Worm (Caenorhabditis elegans) whole organism, young adult: ENCODE measurements around the gene F35H10.2.

ENCODE experiments used
- F52B5.7 ChIP-seq: sonication (generic microtip); optimal IDR thresholded peaks from 2 replicates; lab custom pipeline; 2016; ENCODE audit warnings: mild to moderate bottlenecking, missing genetic modification characterization, missing compliant biosample characterization
- Y56A3A.18 ChIP-seq: fragments of 200-800 bp; sonication (Bioruptor generic); IDR thresholded peaks from 2 replicates; pipeline ENCODE4 v1.3.6; 2022; ENCODE audit warnings: missing genetic modification reagents, missing genetic modification characterization, missing compliant biosample characterization
- cebp-2 ChIP-seq: fragments of 200-800 bp; sonication (Bioruptor generic); IDR thresholded peaks from 2 replicates; pipeline ENCODE4 v1.3.6; 2022; ENCODE audit warnings: missing genetic modification characterization, missing compliant biosample characterization
- ceh-58 ChIP-seq: fragments of 200-800 bp; sonication (Bioruptor generic); IDR thresholded peaks from 2 replicates; pipeline ENCODE4 v1.3.6; 2022; ENCODE audit warnings: missing genetic modification characterization, missing compliant biosample characterization
- fkh-3 ChIP-seq: sonication (generic microtip); optimal IDR thresholded peaks from 2 replicates; lab custom pipeline; 2016; ENCODE audit warnings: mild to moderate bottlenecking, missing genetic modification characterization, missing compliant biosample characterization
- sea-2 ChIP-seq: fragments of 200-800 bp; sonication (Bioruptor generic); IDR thresholded peaks from 2 replicates; pipeline ENCODE4 v1.3.6; 2022; ENCODE audit warnings: missing genetic modification characterization, missing compliant biosample characterization
- snpc-1.3 ChIP-seq: sonication (generic microtip); optimal IDR thresholded peaks from 2 replicates; lab custom pipeline; 2017; ENCODE audit warnings: missing genetic modification characterization, mild to moderate bottlenecking, missing compliant biosample characterization, antibody characterized with exemption, moderate library complexity, missing genotype, missing genetic modification reagents; ENCODE audit not compliant: insufficient read depth
- tlf-1 ChIP-seq: fragments of 200-800 bp; sonication (Bioruptor generic); optimal IDR thresholded peaks from 2 replicates; lab custom pipeline; 2018; ENCODE audit warnings: mild to moderate bottlenecking, missing genetic modification characterization, missing compliant biosample characterization
- unc-130 ChIP-seq: sonication (generic microtip); optimal IDR thresholded peaks from 2 replicates; lab custom pipeline; 2016; ENCODE audit warnings: missing genetic modification reagents, missing genetic modification characterization, missing compliant biosample characterization
- unc-62 ChIP-seq: fragments of 150-350 bp; optimal IDR thresholded peaks from 2 replicates; lab custom pipeline; 2014; ENCODE audit warnings: missing biosample characterization, missing genetic modification reagents, missing genetic modification characterization

- TF ChIP-seq Y56A3A.18: no peak
- TF ChIP-seq sea-2 (GFP tag; lab: Robert Waterston, UW): no peak
- TF ChIP-seq ceh-58: no peak
- no peak for TF ChIP-seq unc-130 (GFP tag; lab: Kevin White, UChicago)
- no peak for TF ChIP-seq fkh-3
- no peak for TF ChIP-seq unc-62 (GFP tag; lab: Kevin White, UChicago)
- TF ChIP-seq F52B5.7 (tag; lab: Kevin White, UChicago): no peak
- TF ChIP-seq snpc-1.3 (tag; lab: Kevin White, UChicago): no peak
- TF ChIP-seq tlf-1 (GFP tag; lab: Kevin White, UChicago): no peak
- no peak for TF ChIP-seq cebp-2
These were observed 29.5 kb downstream of the F35H10.2 start, which contains the start of gene D2096.13 for ce11 chrIV:8358492-8358891.
